Worm (Caenorhabditis elegans) whole organism, L2 larva: ENCODE measurements around the gene wdr-60.

Experiments used
- lin-11 ChIP-seq: fragments of 150-350 bp; sonication (generic microtip); optimal IDR thresholded peaks from 2 replicates; lab custom pipeline; 2014; ENCODE audit warnings: missing biosample characterization, missing genetic modification characterization, inconsistent platforms, mixed read lengths
- nhr-237 ChIP-seq: fragments of 150-350 bp; optimal IDR thresholded peaks from 2 replicates; lab custom pipeline; 2014; ENCODE audit warnings: missing biosample characterization, missing genetic modification characterization
- snpc-4 ChIP-seq: fragments of 150-350 bp; optimal IDR thresholded peaks from 2 replicates; lab custom pipeline; 2014; ENCODE audit warnings: missing biosample characterization, missing genetic modification characterization
- unc-62 ChIP-seq: fragments of 150-350 bp; optimal IDR thresholded peaks from 2 replicates; lab custom pipeline; 2014; ENCODE audit warnings: missing biosample characterization, missing genetic modification reagents, missing genetic modification characterization
- zag-1 ChIP-seq: fragments of 150-350 bp; optimal IDR thresholded peaks from 2 replicates; lab custom pipeline; 2014; ENCODE audit warnings: missing biosample characterization, missing genetic modification characterization

- TF ChIP-seq lin-11 (tag; lab: Kevin White, UChicago) (no peak), unc-62 (no peak), nhr-237 (no peak), zag-1 (tag; lab: Kevin White, UChicago) (no peak), snpc-4 (tag; lab: Kevin White, UChicago) (no peak)
Observed at ce11 chrIII:4939267-4939666, 47.7 kb upstream of the wdr-60 start, which contains the start of gene rpb-2.
